Fruit fly (Drosophila melanogaster) whole organism: ENCODE data around the gene CG8507.

Experiments used
- EcR ChIP-seq, 2 experiments: fragments of >200 bp; optimal IDR thresholded peaks; 2 replicates each; lab custom pipeline; 2017; ENCODE audit warnings: missing biosample characterization in 2 of 2, missing genetic modification characterization in 2 of 2, missing genetic modification reagents in 2 of 2
- pan ChIP-seq: fragments of >200 bp; optimal IDR thresholded peaks from 2 replicates; lab custom pipeline; 2017
- psq ChIP-seq: fragments of >200 bp; optimal IDR thresholded peaks from 2 replicates; lab custom pipeline; 2017
- usp ChIP-seq: fragments of >200 bp; optimal IDR thresholded peaks from 2 replicates; lab custom pipeline; 2017; ENCODE audit warnings: missing biosample characterization, missing genetic modification characterization, mixed read lengths

- TF ChIP-seq pan (lab: Kevin White, UChicago) (no peak), usp (GFP tag; lab: Kevin White, UChicago) (no peak), EcR (GFP tag; optimal IDR thresholded peaks at IDR 0.05; lab: Kevin White, UChicago) (no peak), psq (lab: Kevin White, UChicago) (no peak)
Measured at dm6 chr3R:9756187-9756586, 35.1 kb upstream of the CG8507 start, which contains the start of the genes Alg12 and Rpt3R.
